Fruit fly (Drosophila melanogaster) whole organism, pupa: ENCODE results near the gene Mad.

Experiments
- CG10348 ChIP-seq: fragments of 200-800 bp; sonication (Bioruptor generic); IDR thresholded peaks from 2 replicates; pipeline ENCODE4 v1.3.6; 2022; ENCODE audit warnings: missing biosample characterization, missing genetic modification characterization
- CG12605 ChIP-seq: fragments of 200-800 bp; sonication (Bioruptor generic); IDR thresholded peaks from 2 replicates; pipeline ENCODE4 v1.3.6; 2022; ENCODE audit warnings: missing biosample characterization, missing genetic modification characterization
- CG13204 ChIP-seq: fragments of 200-800 bp; sonication (Bioruptor generic); optimal IDR thresholded peaks from 2 replicates; lab custom pipeline; 2018; ENCODE audit warnings: missing biosample characterization, mild to moderate bottlenecking, missing genetic modification characterization, moderate library complexity
- CG14655 ChIP-seq: fragments of 200-800 bp; sonication (Bioruptor generic); optimal IDR thresholded peaks from 3 replicates; lab custom pipeline; 2017; ENCODE audit warnings: mild to moderate bottlenecking, missing biosample characterization, missing genetic modification reagents, missing genetic modification characterization
- CG15710 ChIP-seq: fragments of 200-800 bp; sonication (Bioruptor generic); optimal IDR thresholded peaks from 2 replicates; lab custom pipeline; 2018; ENCODE audit warnings: missing biosample characterization, mild to moderate bottlenecking, missing genetic modification characterization, moderate library complexity
- CG17806 ChIP-seq: fragments of 200-800 bp; sonication (Bioruptor generic); optimal IDR thresholded peaks from 2 replicates; lab custom pipeline; 2018; ENCODE audit warnings: missing biosample characterization, mild to moderate bottlenecking, missing genetic modification characterization, moderate library complexity
- CG32121 ChIP-seq: fragments of 200-800 bp; sonication (Bioruptor generic); IDR thresholded peaks from 2 replicates; pipeline ENCODE4 v1.3.6; 2022; ENCODE audit warnings: missing biosample characterization, missing genetic modification characterization
- CG34367 ChIP-seq: fragments of 200-800 bp; sonication (Bioruptor generic); optimal IDR thresholded peaks from 2 replicates; lab custom pipeline; 2018; ENCODE audit warnings: missing biosample characterization, mild to moderate bottlenecking, missing genetic modification characterization
- CG4496 ChIP-seq: fragments of 200-800 bp; sonication (Bioruptor generic); IDR thresholded peaks from 3 replicates; pipeline ENCODE4 v1.3.6; 2022; ENCODE audit warnings: missing biosample characterization, missing genetic modification characterization
- CG8159 ChIP-seq: fragments of 200-800 bp; sonication (Bioruptor generic); optimal IDR thresholded peaks from 3 replicates; lab custom pipeline; 2018; ENCODE audit warnings: missing biosample characterization, mild to moderate bottlenecking, missing genetic modification characterization, moderate library complexity
- CG8301 ChIP-seq: fragments of 200-800 bp; sonication (Bioruptor generic); optimal IDR thresholded peaks from 2 replicates; lab custom pipeline; 2018; ENCODE audit warnings: missing biosample characterization, mild to moderate bottlenecking, missing genetic modification characterization
- CG9948 ChIP-seq: fragments of 200-800 bp; sonication (Bioruptor generic); optimal IDR thresholded peaks from 2 replicates; lab custom pipeline; 2018; ENCODE audit warnings: missing biosample characterization, mild to moderate bottlenecking, missing genetic modification characterization, moderate library complexity
- D1 ChIP-seq: fragments of 200-800 bp; sonication (Bioruptor generic); optimal IDR thresholded peaks from 2 replicates; lab custom pipeline; 2018; ENCODE audit warnings: missing biosample characterization, mild to moderate bottlenecking, missing genetic modification characterization, moderate library complexity
- EcR ChIP-seq: fragments of 200-800 bp; sonication (Bioruptor generic); optimal IDR thresholded peaks from 3 replicates; lab custom pipeline; 2019; ENCODE audit warnings: missing biosample characterization, missing genetic modification characterization, mild to moderate bottlenecking, moderate library complexity, missing genetic modification reagents
- Ets98B ChIP-seq: fragments of 200-800 bp; sonication (Bioruptor generic); IDR thresholded peaks from 2 replicates; pipeline ENCODE4 v1.3.6; 2022; ENCODE audit warnings: missing biosample characterization, missing genetic modification characterization
- Pif1A ChIP-seq: fragments of 200-800 bp; sonication (Bioruptor generic); optimal IDR thresholded peaks from 3 replicates; lab custom pipeline; 2016; ENCODE audit warnings: missing biosample characterization, missing genetic modification characterization
- Pif1B ChIP-seq: fragments of 200-800 bp; sonication (Bioruptor generic); optimal IDR thresholded peaks from 3 replicates; lab custom pipeline; 2016; ENCODE audit warnings: missing biosample characterization, missing genetic modification characterization
- Snoo ChIP-seq: fragments of 200-800 bp; sonication (Bioruptor generic); optimal IDR thresholded peaks from 3 replicates; lab custom pipeline; 2017; ENCODE audit warnings: missing biosample characterization, mild to moderate bottlenecking, missing genetic modification characterization, inconsistent platforms
- fd96Ca ChIP-seq: fragments of 200-800 bp; sonication (Bioruptor generic); IDR thresholded peaks from 3 replicates; pipeline ENCODE4 v1.3.6; 2022; ENCODE audit warnings: missing biosample characterization, missing genetic modification characterization
- gl ChIP-seq: fragments of 200-800 bp; sonication (Bioruptor generic); optimal IDR thresholded peaks from 2 replicates; lab custom pipeline; 2018; ENCODE audit warnings: missing biosample characterization, mild to moderate bottlenecking, missing genetic modification characterization
- rn ChIP-seq: fragments of 200-800 bp; sonication (Bioruptor generic); IDR thresholded peaks from 2 replicates; pipeline ENCODE4 v1.3.6; 2022; ENCODE audit warnings: missing biosample characterization, missing genetic modification characterization

The Mad gene

DNA sequence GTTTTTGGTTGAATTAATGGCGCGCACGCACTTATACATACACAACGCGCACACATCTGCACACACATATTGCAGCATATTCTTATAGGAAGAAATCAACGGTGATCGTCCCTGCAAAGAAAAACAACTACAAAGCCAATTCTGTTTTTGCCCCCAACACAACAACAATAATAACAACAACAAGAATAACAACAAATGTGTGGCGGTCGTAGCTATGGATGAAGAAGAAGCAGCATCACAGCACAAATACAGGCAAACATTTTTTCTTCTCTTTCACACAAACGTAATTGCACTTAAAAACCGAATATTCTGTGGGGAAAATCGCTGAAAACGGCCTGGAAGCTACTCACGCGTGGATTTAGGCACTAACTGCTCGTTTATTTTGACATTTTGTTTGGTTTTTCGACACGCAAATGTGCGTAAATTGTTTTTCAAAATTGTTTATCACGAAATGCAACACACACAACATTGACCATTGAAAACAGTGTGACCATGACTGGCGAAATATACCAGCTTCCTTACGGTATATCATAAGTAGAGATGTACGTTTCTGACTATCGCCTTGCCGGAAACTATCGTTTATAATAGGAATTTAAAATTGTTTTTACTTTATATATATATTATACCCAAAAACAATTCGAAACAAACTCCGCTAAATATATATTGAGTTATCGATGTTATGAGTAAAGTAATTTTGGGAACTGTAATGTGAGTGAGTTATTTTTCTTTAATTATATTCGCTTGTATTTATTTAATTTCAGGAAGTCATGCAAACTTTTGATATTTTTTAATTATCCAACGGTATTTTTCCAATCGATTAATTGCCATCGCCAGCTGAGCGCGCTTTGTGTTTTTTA, at the start of gene Mad, which contains the start of gene gkt:
Gene Mad (minus strand): TSS at position 500 of the 857 bp plus-strand sequence.
Gene gkt (plus strand): TSS at position 807 of the 857 bp plus-strand sequence.
- TF ChIP-seq rn (GFP tag; lab: Robert Waterston, UW): no peak
- TF ChIP-seq gl (tag; lab: Kevin White, UChicago): peak; percentile 27
- no peak for TF ChIP-seq CG9948
- no peak for TF ChIP-seq Pif1B (GFP tag; lab: Kevin White, UChicago)
- TF ChIP-seq CG8159 (tag; lab: Kevin White, UChicago): no peak
- TF ChIP-seq CG8301 (tag; lab: Kevin White, UChicago): no peak
- TF ChIP-seq CG14655 (GFP tag; lab: Kevin White, UChicago): no peak
- TF ChIP-seq D1 (tag; lab: Kevin White, UChicago): no peak
- no peak for TF ChIP-seq CG10348 (GFP tag; lab: Robert Waterston, UW)
- peak; percentile 59 for TF ChIP-seq EcR (GFP tag; lab: Kevin White, UChicago)
- TF ChIP-seq CG13204 (GFP tag; lab: Kevin White, UChicago): no peak
- no peak for TF ChIP-seq CG4496 (GFP tag; lab: Robert Waterston, UW)

DNA sequence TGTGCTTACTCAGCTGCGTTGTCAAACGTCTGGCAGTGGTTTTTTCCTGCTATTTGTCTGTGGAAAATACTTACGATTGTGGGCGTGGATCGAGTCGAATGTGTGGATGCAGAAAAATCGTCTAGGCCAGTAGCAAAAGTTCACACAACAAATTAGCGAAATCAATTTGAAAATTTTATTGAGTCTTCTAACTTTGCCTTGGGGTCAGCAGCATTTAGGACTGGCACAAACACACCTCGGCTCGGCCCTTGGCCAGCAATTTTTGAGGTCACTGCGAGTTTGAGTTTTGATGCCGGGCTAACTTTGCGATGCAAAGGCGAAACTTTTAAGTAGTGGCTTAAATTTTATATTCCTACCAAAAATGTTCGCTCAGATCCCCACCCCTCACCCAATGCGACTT, 41.0 kb upstream of the Mad start, which contains the start of gene CG34393:
Gene CG34393 (minus strand): TSS at position 101 of the 400 bp plus-strand sequence.
- TF ChIP-seq Pif1A: no peak
- no peak for TF ChIP-seq D1 (tag; lab: Kevin White, UChicago)
- no peak for TF ChIP-seq gl (tag; lab: Kevin White, UChicago)
- no peak for TF ChIP-seq CG15710 (tag; lab: Kevin White, UChicago)
- TF ChIP-seq CG8301 (tag; lab: Kevin White, UChicago): no peak
- no peak for TF ChIP-seq EcR (GFP tag; lab: Kevin White, UChicago)
- no peak for TF ChIP-seq CG32121 (GFP tag; lab: Robert Waterston, UW)
- TF ChIP-seq Ets98B (GFP tag; lab: Robert Waterston, UW): no peak
- no peak for TF ChIP-seq CG10348 (GFP tag; lab: Robert Waterston, UW)
- no peak for TF ChIP-seq CG34367
- TF ChIP-seq CG8159 (tag; lab: Kevin White, UChicago): no peak
- no peak for TF ChIP-seq CG9948
- no peak for TF ChIP-seq CG13204 (GFP tag; lab: Kevin White, UChicago)
- TF ChIP-seq CG4496 (GFP tag; lab: Robert Waterston, UW): no peak
- TF ChIP-seq CG14655 (GFP tag; lab: Kevin White, UChicago): no peak
- TF ChIP-seq rn (GFP tag; lab: Robert Waterston, UW): no peak
- TF ChIP-seq CG17806 (tag; lab: Kevin White, UChicago): no peak

DNA sequence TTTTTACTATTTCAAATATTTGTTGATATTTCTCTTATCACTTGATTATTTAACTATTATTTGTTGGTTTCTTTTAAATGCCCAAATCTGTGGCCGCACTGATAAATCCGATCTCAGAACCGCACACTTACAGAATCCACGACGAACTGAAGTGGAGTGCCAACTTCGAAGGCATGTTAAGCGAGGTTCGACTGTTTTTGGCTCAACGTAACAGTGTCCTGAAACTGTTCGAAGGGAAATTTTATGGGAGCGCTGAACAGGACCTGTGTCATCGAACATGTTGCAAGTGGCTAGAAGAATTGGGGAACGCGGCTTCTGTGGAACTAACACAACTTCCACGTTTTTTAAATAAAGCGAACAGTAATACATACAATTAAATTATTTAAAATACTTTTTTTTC, 40.1 kb upstream of the Mad start:
- no peak for TF ChIP-seq CG4496 (GFP tag; lab: Robert Waterston, UW)
- TF ChIP-seq CG13204 (GFP tag; lab: Kevin White, UChicago): no peak
- TF ChIP-seq Ets98B (GFP tag; lab: Robert Waterston, UW): no peak
- TF ChIP-seq fd96Ca (GFP tag; lab: Robert Waterston, UW): no peak
- TF ChIP-seq rn (GFP tag; lab: Robert Waterston, UW): no peak
- TF ChIP-seq CG9948: no peak
- TF ChIP-seq EcR (GFP tag; lab: Kevin White, UChicago): no peak
- no peak for TF ChIP-seq CG8159 (tag; lab: Kevin White, UChicago)
- no peak for TF ChIP-seq CG8301 (tag; lab: Kevin White, UChicago)
- TF ChIP-seq CG14655 (GFP tag; lab: Kevin White, UChicago): no peak
- TF ChIP-seq Snoo (tag; lab: Kevin White, UChicago): no peak
- no peak for TF ChIP-seq CG10348 (GFP tag; lab: Robert Waterston, UW)
- no peak for TF ChIP-seq CG32121 (GFP tag; lab: Robert Waterston, UW)
- no peak for TF ChIP-seq D1 (tag; lab: Kevin White, UChicago)
- no peak for TF ChIP-seq CG34367
- TF ChIP-seq CG12605 (GFP tag; lab: Robert Waterston, UW): no peak
- TF ChIP-seq Pif1B (GFP tag; lab: Kevin White, UChicago): no peak
- TF ChIP-seq Pif1A: no peak

DNA sequence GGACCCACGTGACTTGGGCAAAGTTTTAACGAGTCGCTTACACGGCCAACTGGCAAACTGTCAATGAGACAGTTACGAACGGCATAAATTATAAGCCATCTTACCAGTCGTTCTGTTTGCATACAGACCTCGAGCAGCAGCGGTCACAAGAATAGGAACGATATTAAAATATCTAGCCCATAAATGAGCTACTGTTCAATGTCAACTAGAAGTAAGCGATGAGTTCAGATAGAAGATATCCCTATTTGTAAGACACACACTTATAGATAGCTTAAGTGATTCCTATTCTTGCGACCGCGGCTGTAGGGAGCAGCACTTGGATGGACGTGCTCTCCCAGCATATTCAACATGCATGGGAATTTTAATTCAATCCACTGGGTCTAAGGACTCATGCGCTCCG, 29.4 kb upstream of the Mad start:
- TF ChIP-seq CG13204 (GFP tag; lab: Kevin White, UChicago): no peak
- peak; percentile 33 for TF ChIP-seq CG8301 (tag; lab: Kevin White, UChicago)
- peak; percentile 27 for TF ChIP-seq Pif1A
- TF ChIP-seq Snoo (tag; lab: Kevin White, UChicago): no peak
- no peak for TF ChIP-seq CG17806 (tag; lab: Kevin White, UChicago)
- TF ChIP-seq rn (GFP tag; lab: Robert Waterston, UW): no peak
- no peak for TF ChIP-seq CG9948
- peak; percentile 39 for TF ChIP-seq CG14655 (GFP tag; lab: Kevin White, UChicago)
- TF ChIP-seq Ets98B (GFP tag; lab: Robert Waterston, UW): no peak
- peak; percentile 51 for TF ChIP-seq CG15710 (tag; lab: Kevin White, UChicago)
- TF ChIP-seq CG10348 (GFP tag; lab: Robert Waterston, UW): no peak
- TF ChIP-seq CG8159 (tag; lab: Kevin White, UChicago): peak; percentile 50
- no peak for TF ChIP-seq CG32121 (GFP tag; lab: Robert Waterston, UW)
- TF ChIP-seq CG4496 (GFP tag; lab: Robert Waterston, UW): no peak; the same call in 2 of the 3 replicates
- TF ChIP-seq CG34367: peak; percentile 45
- 0 out of 3 replicates have a peak, but pooled peaks have one; percentile 33 for TF ChIP-seq fd96Ca (GFP tag; lab: Robert Waterston, UW)
- TF ChIP-seq gl (tag; lab: Kevin White, UChicago): no peak
- no peak for TF ChIP-seq EcR (GFP tag; lab: Kevin White, UChicago)
- no peak for TF ChIP-seq D1 (tag; lab: Kevin White, UChicago)
- TF ChIP-seq Pif1B (GFP tag; lab: Kevin White, UChicago): no peak
- 0 out of 2 replicates have a peak, but pooled peaks have one; percentile 17 for TF ChIP-seq CG12605 (GFP tag; lab: Robert Waterston, UW)
